Fruit fly (Drosophila melanogaster): ENCODE data around the gene CG34164.

The CG34164 gene

DNA sequence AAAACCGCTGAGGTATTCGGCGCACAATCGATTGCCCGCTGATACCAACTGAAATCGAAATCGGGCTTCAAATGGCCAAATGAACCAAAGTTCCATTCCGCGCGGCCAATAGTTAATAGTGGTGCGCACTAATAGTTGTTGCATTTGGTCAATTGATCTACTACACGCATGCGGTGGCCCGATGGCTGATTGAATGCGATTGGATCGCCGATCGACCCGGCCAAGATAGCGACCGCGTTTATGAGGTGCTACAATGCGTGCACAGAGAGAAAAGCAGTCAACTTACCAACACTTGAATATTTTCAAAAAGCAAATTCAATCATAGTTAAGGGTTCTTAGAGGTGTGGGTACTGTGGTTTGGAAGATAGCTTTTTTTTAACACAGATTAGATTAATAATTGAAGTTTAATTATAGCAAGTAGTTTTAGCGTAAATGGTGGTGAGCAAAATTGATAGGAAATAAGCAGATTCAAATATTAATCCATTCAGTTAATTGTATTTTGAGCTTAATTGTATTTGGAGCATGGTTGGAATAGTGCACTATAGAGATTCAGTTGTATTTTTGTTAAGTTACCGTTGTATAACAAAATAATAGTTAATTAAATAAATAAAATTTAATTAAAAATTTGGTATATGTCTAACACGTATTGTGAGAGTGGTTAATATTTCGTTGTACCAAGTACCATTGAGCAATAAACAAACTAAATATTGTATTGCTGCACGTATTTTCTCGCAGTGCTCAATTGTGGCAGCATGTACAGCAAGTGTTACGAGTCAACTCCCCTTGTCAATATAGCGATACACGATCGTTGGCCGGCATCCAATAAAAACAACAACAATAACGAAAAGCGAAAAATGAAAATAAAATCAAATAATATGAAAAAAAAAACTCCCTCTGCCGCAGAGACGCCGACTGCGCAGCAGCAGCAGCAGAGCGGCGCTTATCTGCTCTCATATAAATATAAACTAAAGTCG lies 29.4 kb upstream of the CG34164 start (continued):
- peak; percentile 78 for TF ChIP-seq Sox100B (GFP tag; optimal IDR thresholded peaks at IDR 0.05)
- peak; percentile 7 for TF ChIP-seq Dek (tag; optimal IDR thresholded peaks at IDR 0.05)
- TF ChIP-seq fd64A (GFP tag; optimal IDR thresholded peaks at IDR 0.05), result no peak
- peak; percentile 52 for TF ChIP-seq Hsf (GFP tag; optimal IDR thresholded peaks at IDR 0.05)
- no peak for TF ChIP-seq CG9797 (GFP tag; optimal IDR thresholded peaks at IDR 0.05)
- TF ChIP-seq cg (GFP tag; optimal IDR thresholded peaks at IDR 0.05), result no peak
- TF ChIP-seq bowl (GFP tag; IDR thresholded peaks at IDR 0.05), result no peak
- no peak for TF ChIP-seq GATAe (GFP tag; conservative IDR thresholded peaks at IDR 0.05)
- peak; percentile 57 for TF ChIP-seq fd96Cb (tag; optimal IDR thresholded peaks at IDR 0.05)
- no peak for TF ChIP-seq Scr (GFP tag; IDR thresholded peaks at IDR 0.05; ENCODE audit: partially characterized antibody)
- no peak for TF ChIP-seq kay (GFP tag; optimal IDR thresholded peaks at IDR 0.05)
- peak; percentile 52 for TF ChIP-seq H2.0 (GFP tag; IDR thresholded peaks at IDR 0.05)
- peak; percentile 26 for TF ChIP-seq dmrt11E (tag; optimal IDR thresholded peaks at IDR 0.05)
- no peak for TF ChIP-seq CG15696 (tag; optimal IDR thresholded peaks at IDR 0.05)
- TF ChIP-seq dm (GFP tag; optimal IDR thresholded peaks at IDR 0.05), result peak; percentile 35
- TF ChIP-seq CG15479 (GFP tag; optimal IDR thresholded peaks at IDR 0.05), result no peak
- no peak for TF ChIP-seq CG4282 (GFP tag; optimal IDR thresholded peaks at IDR 0.05)
- TF ChIP-seq ac (GFP tag; optimal IDR thresholded peaks at IDR 0.05), result no peak
- TF ChIP-seq fd3F (GFP tag; optimal IDR thresholded peaks at IDR 0.05), result peak; percentile 4
- TF ChIP-seq Hey (tag; optimal IDR thresholded peaks at IDR 0.05), result no peak
- TF ChIP-seq unc-4 (GFP tag; IDR thresholded peaks at IDR 0.05; ENCODE audit: partially characterized antibody), result no peak; the same call in 1 of the 2 replicates
- peak; percentile 39; the same call in 1 of the 3 replicates for TF ChIP-seq so (GFP tag; IDR thresholded peaks at IDR 0.05)
- TF ChIP-seq CG32532 (GFP tag; IDR thresholded peaks at IDR 0.05), result peak; percentile 53
- TF ChIP-seq CG3065 (GFP tag; optimal IDR thresholded peaks at IDR 0.05), result no peak
- peak; percentile 27 for TF ChIP-seq bab2 (GFP tag; optimal IDR thresholded peaks at IDR 0.05)
- no peak for TF ChIP-seq CG10959 (GFP tag; IDR thresholded peaks at IDR 0.05)
- no peak for TF ChIP-seq CG6854 (GFP tag; optimal IDR thresholded peaks at IDR 0.05)
- TF ChIP-seq CG2120 (GFP tag; optimal IDR thresholded peaks at IDR 0.05), result peak; percentile 33
- peak; percentile 66 for TF ChIP-seq phol (tag; optimal IDR thresholded peaks at IDR 0.05)
- TF ChIP-seq CG14667 (GFP tag; IDR thresholded peaks at IDR 0.05), result peak; percentile 26
- TF ChIP-seq NFAT (GFP tag; IDR thresholded peaks at IDR 0.05), result peak; percentile 38; the same call in 1 of the 2 replicates
- TF ChIP-seq nerfin-1 (tag; optimal IDR thresholded peaks at IDR 0.05), result peak; percentile 3
- peak; percentile 42; the same call in 1 of the 3 replicates for TF ChIP-seq CG6175 (GFP tag; IDR thresholded peaks at IDR 0.05)
- peak; percentile 88 for TF ChIP-seq CG7556 (GFP tag; optimal IDR thresholded peaks at IDR 0.05)
- no peak for TF ChIP-seq Bdp1 (GFP tag; optimal IDR thresholded peaks at IDR 0.05)
- no peak for TF ChIP-seq CG7963 (GFP tag; IDR thresholded peaks at IDR 0.05; ENCODE audit: partially characterized antibody)
- no peak for TF ChIP-seq sna (GFP tag; IDR thresholded peaks at IDR 0.05; ENCODE audit: partially characterized antibody)
- peak in 1 of 2 experiments; percentile 37 for TF ChIP-seq Pdp1 (GFP tag; optimal IDR thresholded peaks at IDR 0.05)
- peak; percentile 68 for TF ChIP-seq sens (GFP tag)
- TF ChIP-seq nau (GFP tag; optimal IDR thresholded peaks at IDR 0.05), result no peak
- peak; percentile 67 for TF ChIP-seq CG31441 (GFP tag; IDR thresholded peaks at IDR 0.05)
- TF ChIP-seq CG3995 (GFP tag; optimal IDR thresholded peaks at IDR 0.05), result no peak
- no peak for TF ChIP-seq eve (GFP tag; optimal IDR thresholded peaks at IDR 0.05)
- no peak for TF ChIP-seq bbx (GFP tag; IDR thresholded peaks at IDR 0.05; ENCODE audit: partially characterized antibody)
- peak; percentile 54; the same call in 1 of the 3 replicates for TF ChIP-seq zfh1 (GFP tag; IDR thresholded peaks at IDR 0.05)
- peak; percentile 72 for TF ChIP-seq CG11504 (tag; optimal IDR thresholded peaks at IDR 0.05)
- TF ChIP-seq CG12942 (GFP tag; optimal IDR thresholded peaks at IDR 0.05), result no peak
- TF ChIP-seq CG6791 (GFP tag; IDR thresholded peaks at IDR 0.05; ENCODE audit: partially characterized antibody), result peak; percentile 9; the same call in 1 of the 3 replicates
